Worm (Caenorhabditis elegans) whole organism, L3 larva: Measurements from ENCODE around the gene W07G4.7.

Source experiments
- R02D3.7 ChIP-seq: fragments of 150-350 bp; optimal IDR thresholded peaks from 2 replicates; lab custom pipeline; 2014; ENCODE audit warnings: missing biosample characterization, missing genetic modification characterization
- ZK546.5 ChIP-seq: sonication (generic microtip); optimal IDR thresholded peaks from 2 replicates; lab custom pipeline; 2017; ENCODE audit warnings: missing biosample characterization, missing genetic modification characterization
- ama-1 ChIP-seq: fragments of 150-350 bp; optimal IDR thresholded peaks from 2 replicates; lab custom pipeline; 2018
- ceh-28 ChIP-seq: fragments of 150-350 bp; optimal IDR thresholded peaks from 2 replicates; lab custom pipeline; 2014; ENCODE audit warnings: missing biosample characterization, missing genetic modification reagents, missing genetic modification characterization
- ceh-82 ChIP-seq: fragments of 150-350 bp; optimal IDR thresholded peaks from 2 replicates; lab custom pipeline; 2014; ENCODE audit warnings: missing biosample characterization, missing genetic modification characterization
- ceh-9 ChIP-seq: sonication (generic microtip); optimal IDR thresholded peaks from 2 replicates; lab custom pipeline; 2018; ENCODE audit warnings: missing biosample characterization, missing genetic modification characterization
- daf-12 ChIP-seq: fragments of 150-350 bp; optimal IDR thresholded peaks from 2 replicates; lab custom pipeline; 2014; ENCODE audit warnings: missing biosample characterization, missing genetic modification reagents, missing genetic modification characterization
- egl-27 ChIP-seq: sonication (generic microtip); optimal IDR thresholded peaks from 4 replicates; lab custom pipeline; 2017; ENCODE audit warnings: missing biosample characterization, missing genetic modification reagents, missing genetic modification characterization
- egl-5 ChIP-seq: fragments of 150-350 bp; optimal IDR thresholded peaks from 2 replicates; lab custom pipeline; 2017; ENCODE audit warnings: missing biosample characterization, missing genetic modification reagents, missing genetic modification characterization, inconsistent platforms
- elt-1 ChIP-seq: fragments of 150-350 bp; optimal IDR thresholded peaks from 2 replicates; lab custom pipeline; 2014; ENCODE audit warnings: missing biosample characterization, missing genetic modification characterization
- elt-2 ChIP-seq: sonication (generic microtip); optimal IDR thresholded peaks from 2 replicates; lab custom pipeline; 2016; ENCODE audit warnings: missing genetic modification reagents, mild to moderate bottlenecking, missing genetic modification characterization, missing compliant biosample characterization
- elt-3 ChIP-seq, 3 experiments: fragments of 150-350 bp in 1 of 3; sonication (generic microtip) in 2 of 3; optimal IDR thresholded peaks; 2 replicates in 2 of 3; 4 replicates in 1 of 3; lab custom pipeline; 2014 to 2017; ENCODE audit warnings: missing biosample characterization in 3 of 3, missing genetic modification characterization in 3 of 3
- eor-1 ChIP-seq, 2 experiments: fragments of 150-350 bp; optimal IDR thresholded peaks; 2 replicates each; lab custom pipeline; 2014 to 2018; ENCODE audit warnings: missing biosample characterization in 2 of 2, missing genetic modification characterization in 2 of 2
- fkh-10 ChIP-seq: sonication (generic microtip); optimal IDR thresholded peaks from 2 replicates; lab custom pipeline; 2017; ENCODE audit warnings: missing biosample characterization, missing genetic modification reagents, missing genetic modification characterization
- fkh-2 ChIP-seq: fragments of 150-350 bp; optimal IDR thresholded peaks from 2 replicates; lab custom pipeline; 2014; ENCODE audit warnings: missing biosample characterization, missing genetic modification reagents, missing genetic modification characterization
- fos-1 ChIP-seq: fragments of 150-350 bp; optimal IDR thresholded peaks from 2 replicates; lab custom pipeline; 2014; ENCODE audit warnings: missing biosample characterization, missing genetic modification characterization
- hmg-11 ChIP-seq: sonication (generic microtip); optimal IDR thresholded peaks from 2 replicates; lab custom pipeline; 2016; ENCODE audit warnings: missing genetic modification characterization, missing compliant biosample characterization
- jun-1 ChIP-seq: fragments of 150-350 bp; optimal IDR thresholded peaks from 2 replicates; lab custom pipeline; 2014; ENCODE audit warnings: missing biosample characterization, missing genetic modification reagents, missing genetic modification characterization
- nfya-1 ChIP-seq: sonication (generic microtip); optimal IDR thresholded peaks from 2 replicates; lab custom pipeline; 2017; ENCODE audit warnings: missing genetic modification characterization, mild to moderate bottlenecking, missing compliant biosample characterization, antibody characterized with exemption, moderate library complexity; ENCODE audit not compliant: insufficient read depth
- nhr-11 ChIP-seq: fragments of 150-350 bp; optimal IDR thresholded peaks from 2 replicates; lab custom pipeline; 2014; ENCODE audit warnings: missing biosample characterization, missing genetic modification characterization
- nhr-12 ChIP-seq: fragments of 150-350 bp; optimal IDR thresholded peaks from 2 replicates; lab custom pipeline; 2014; ENCODE audit warnings: missing biosample characterization, missing genetic modification characterization
- nhr-23 ChIP-seq: fragments of 150-350 bp; optimal IDR thresholded peaks from 2 replicates; lab custom pipeline; 2014; ENCODE audit warnings: missing biosample characterization, missing genetic modification reagents, missing genetic modification characterization
- nhr-25 ChIP-seq: sonication (generic microtip); optimal IDR thresholded peaks from 2 replicates; lab custom pipeline; 2017; ENCODE audit warnings: missing biosample characterization, missing genetic modification characterization
- nhr-43 ChIP-seq: sonication (generic microtip); optimal IDR thresholded peaks from 2 replicates; lab custom pipeline; 2016; ENCODE audit warnings: mild to moderate bottlenecking, missing genetic modification characterization, missing compliant biosample characterization; ENCODE audit not compliant: poor library complexity, severe bottlenecking
- nhr-67 ChIP-seq: fragments of 150-350 bp; optimal IDR thresholded peaks from 2 replicates; lab custom pipeline; 2014; ENCODE audit warnings: missing biosample characterization, missing genetic modification characterization
- nhr-76 ChIP-seq: fragments of 150-350 bp; sonication (generic microtip); optimal IDR thresholded peaks from 5 replicates; lab custom pipeline; 2014; ENCODE audit warnings: missing biosample characterization, missing genetic modification characterization
- nhr-77 ChIP-seq: fragments of 150-350 bp; optimal IDR thresholded peaks from 2 replicates; lab custom pipeline; 2014; ENCODE audit warnings: missing biosample characterization, missing genetic modification characterization
- pha-4 ChIP-seq: fragments of 150-350 bp; optimal IDR thresholded peaks from 2 replicates; lab custom pipeline; 2014; ENCODE audit warnings: missing biosample characterization, missing genetic modification reagents, missing genetic modification characterization
- sea-2 ChIP-seq: fragments of 150-350 bp; sonication (generic microtip); optimal IDR thresholded peaks from 4 replicates; lab custom pipeline; 2014; ENCODE audit warnings: missing biosample characterization, missing genetic modification reagents, missing genetic modification characterization
- tbx-2 ChIP-seq: sonication (generic microtip); optimal IDR thresholded peaks from 2 replicates; lab custom pipeline; 2016; ENCODE audit warnings: mild to moderate bottlenecking, missing genetic modification characterization, missing compliant biosample characterization
- unc-39 ChIP-seq: sonication (generic microtip); optimal IDR thresholded peaks from 4 replicates; lab custom pipeline; 2017; ENCODE audit warnings: missing biosample characterization, missing genetic modification characterization
- unc-62 ChIP-seq: fragments of 150-350 bp; sonication (generic microtip); optimal IDR thresholded peaks from 4 replicates; lab custom pipeline; 2014; ENCODE audit warnings: missing biosample characterization, missing genetic modification reagents, missing genetic modification characterization
- zag-1 ChIP-seq: fragments of 150-350 bp; optimal IDR thresholded peaks from 2 replicates; lab custom pipeline; 2014; ENCODE audit warnings: missing biosample characterization, missing genetic modification characterization

Gene W07G4.7

DNA sequence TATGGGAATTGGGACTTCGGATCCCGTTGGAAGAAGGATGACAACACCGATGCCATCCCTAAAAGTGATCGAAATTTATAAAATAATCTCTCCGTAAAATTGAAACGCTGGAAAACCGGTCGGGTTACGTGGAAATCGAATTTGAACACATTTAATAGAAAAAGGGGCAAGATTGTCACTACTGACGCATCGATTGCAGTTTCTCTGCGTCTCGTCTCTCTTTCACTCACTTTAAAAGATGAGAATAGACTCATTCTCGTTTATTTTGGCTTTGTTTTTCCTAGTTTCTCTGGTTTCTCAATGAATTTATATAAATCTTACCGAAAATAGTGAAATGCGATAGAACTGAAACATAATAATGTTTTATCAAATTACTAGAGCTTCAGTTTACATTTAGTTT lies 7.2 kb upstream of the W07G4.7 start, which contains the start of gene scyl-1 (continued):
- TF ChIP-seq ceh-9 (tag; lab: Kevin White, UChicago) (no peak), fkh-2 (no peak), fos-1 (tag; lab: Kevin White, UChicago) (no peak), nfya-1 (peak; percentile 74), unc-39 (tag; lab: Kevin White, UChicago) (no peak), ceh-28 (peak; percentile 62), eor-1 (tag; optimal IDR thresholded peaks at IDR 0.05; lab: Kevin White, UChicago) (no peak), daf-12 (no peak), tbx-2 (tag; lab: Kevin White, UChicago) (peak; percentile 48), nhr-23 (peak; percentile 94), nhr-12 (no peak), nhr-77 (tag; lab: Kevin White, UChicago) (peak; percentile 1)
- TF ChIP-seq, all 47 proteins: peak for 19

DNA sequence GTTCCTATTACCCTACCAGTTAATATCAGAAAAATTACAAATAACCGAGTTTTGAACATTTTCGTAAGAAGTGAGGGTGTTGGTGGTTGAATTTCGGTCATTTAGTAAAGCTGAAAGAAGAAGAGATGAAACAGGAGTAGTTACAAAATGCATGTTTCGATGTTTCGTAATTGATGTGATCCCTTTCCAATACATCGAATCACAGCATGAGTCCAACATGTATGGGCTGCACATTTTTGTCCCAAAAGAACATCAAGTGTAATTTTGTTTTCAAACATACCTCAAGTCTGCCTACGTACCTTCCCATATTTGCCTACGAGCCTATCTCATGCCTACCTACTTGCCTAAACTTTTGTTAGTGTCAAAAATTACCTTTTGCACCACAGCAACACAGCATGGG lies 2.0 kb upstream of the W07G4.7 start, which contains the start of gene W07G4.2:
W07G4.2 (minus strand) TSS at position 101 of the 400 bp plus-strand sequence.
- no peak for TF ChIP-seq zag-1 (tag; lab: Kevin White, UChicago)
- no peak for TF ChIP-seq nhr-25 (tag; lab: Kevin White, UChicago)
- TF ChIP-seq sea-2 (GFP tag; lab: Kevin White, UChicago), result no peak
- no peak for TF ChIP-seq fkh-2
- no peak for TF ChIP-seq nhr-11 (tag; lab: Kevin White, UChicago)
- TF ChIP-seq nhr-23, result no peak
- TF ChIP-seq ama-1 (lab: Kevin White, UChicago), result no peak

DNA sequence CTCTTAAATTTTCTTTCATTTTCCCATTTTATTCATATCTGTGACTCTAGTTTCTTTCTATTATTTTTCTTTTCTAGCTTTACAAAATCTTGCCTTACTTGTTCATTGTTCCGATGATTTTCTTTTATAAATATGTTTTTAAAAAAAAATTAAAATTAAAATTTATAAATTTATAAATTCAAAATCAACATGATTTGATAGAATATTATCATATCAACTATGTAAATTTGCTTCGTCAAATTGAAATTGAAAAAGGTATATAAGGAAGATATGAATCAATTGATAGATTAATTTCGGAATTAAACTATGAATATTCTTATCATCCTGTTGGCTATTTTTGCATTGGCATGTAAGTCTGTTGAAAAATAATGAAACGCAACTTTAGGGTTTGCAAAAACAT lies 1.3 kb downstream of the W07G4.7 start, which contains the start of gene W07G4.1:
W07G4.1 (plus strand) TSS at position 301 of the 400 bp plus-strand sequence.
- TF ChIP-seq zag-1 (tag; lab: Kevin White, UChicago) (no peak), egl-27 (tag; lab: Kevin White, UChicago) (no peak), unc-62 (GFP tag; lab: Kevin White, UChicago) (no peak), eor-1 (tag; optimal IDR thresholded peaks at IDR 0.05; lab: Kevin White, UChicago) (no peak), egl-5 (no peak), elt-1 (tag; lab: Kevin White, UChicago) (no peak), nfya-1 (no peak), elt-2 (tag; lab: Kevin White, UChicago) (no peak), nhr-23 (no peak), nhr-12 (no peak), R02D3.7 (no peak), fkh-10 (no peak)
- TF ChIP-seq, all 47 proteins: peak for 0

DNA sequence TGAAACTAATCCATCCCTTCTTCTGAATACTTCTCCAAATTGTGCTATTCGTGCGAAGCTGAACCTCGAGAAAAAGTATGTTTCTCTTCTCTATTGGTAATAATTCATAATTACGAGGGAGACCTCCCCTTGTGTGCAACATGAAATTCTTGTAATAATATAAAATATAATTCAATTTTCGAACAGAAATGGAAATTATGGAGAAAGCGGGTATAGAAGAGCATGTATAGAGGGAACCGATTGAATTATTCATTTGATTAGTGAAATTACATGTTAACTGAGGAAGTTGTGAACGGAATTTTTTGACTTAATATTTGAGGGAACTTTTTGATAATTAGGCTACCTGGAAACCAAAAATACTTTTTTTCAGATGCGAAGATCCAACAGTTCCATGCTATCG lies 5.6 kb downstream of the W07G4.7 start:
- no peak for TF ChIP-seq ceh-9 (tag; lab: Kevin White, UChicago)
- TF ChIP-seq nhr-67 (tag; lab: Kevin White, UChicago), result no peak
- TF ChIP-seq fkh-10, result peak; percentile 13
- TF ChIP-seq eor-1 (tag; optimal IDR thresholded peaks at IDR 0.05; lab: Kevin White, UChicago), result no peak
- TF ChIP-seq fos-1 (tag; lab: Kevin White, UChicago), result no peak
- TF ChIP-seq, all 47 proteins: peak for 1

- TF ChIP-seq elt-2 (tag; lab: Kevin White, UChicago), result peak; percentile 17
- TF ChIP-seq elt-1 (tag; lab: Kevin White, UChicago), result no peak
Observed at ce11 chrV:13026631-13027299, 7.7 kb downstream of the W07G4.7 start.

- no peak for TF ChIP-seq ceh-9 (tag; lab: Kevin White, UChicago)
- no peak for TF ChIP-seq ceh-82 (tag; lab: Kevin White, UChicago)
- TF ChIP-seq pha-4 (tag; lab: Kevin White, UChicago), result no peak
- no peak for TF ChIP-seq zag-1 (tag; lab: Kevin White, UChicago)
- no peak for TF ChIP-seq eor-1 (tag; optimal IDR thresholded peaks at IDR 0.05; lab: Kevin White, UChicago)
- TF ChIP-seq nhr-23, result no peak
- no peak for TF ChIP-seq daf-12
- TF ChIP-seq fos-1 (tag; lab: Kevin White, UChicago), result no peak
Observed at ce11 chrV:13025283-13025682, 9.2 kb downstream of the W07G4.7 start.

DNA sequence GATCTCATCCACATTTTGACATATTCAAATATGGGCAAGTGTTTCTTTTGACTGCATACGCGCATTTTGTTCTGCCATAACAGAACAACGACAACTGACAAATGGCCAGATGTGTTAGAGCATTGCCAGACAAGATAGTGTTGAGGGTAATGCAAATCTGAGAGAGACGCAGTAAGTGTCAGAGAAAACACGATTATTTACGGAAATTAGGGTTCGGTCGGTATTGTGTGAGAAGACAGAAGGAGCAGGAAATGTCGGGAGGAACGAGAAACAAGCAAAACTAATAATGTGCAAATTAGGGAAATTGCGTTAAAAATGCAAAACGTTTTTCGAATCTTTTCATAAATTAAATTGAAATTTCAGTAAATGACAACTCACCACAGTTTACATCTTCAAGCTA lies 10.0 kb downstream of the W07G4.7 start:
- no peak for TF ChIP-seq nhr-76 (tag; lab: Kevin White, UChicago)
- no peak for TF ChIP-seq ceh-82 (tag; lab: Kevin White, UChicago)
- TF ChIP-seq hmg-11 (tag; lab: Kevin White, UChicago), result no peak
- no peak for TF ChIP-seq sea-2 (GFP tag; lab: Kevin White, UChicago)
- no peak for TF ChIP-seq ZK546.5 (tag; lab: Kevin White, UChicago)
- no peak for TF ChIP-seq nhr-23
- TF ChIP-seq pha-4 (tag; lab: Kevin White, UChicago), result no peak
- TF ChIP-seq fos-1 (tag; lab: Kevin White, UChicago), result no peak
- TF ChIP-seq elt-3 (tag; optimal IDR thresholded peaks at IDR 0.05; lab: Kevin White, UChicago), result no peak
- TF ChIP-seq nhr-12, result no peak
- TF ChIP-seq jun-1, result no peak
- TF ChIP-seq egl-5, result no peak
- no peak for TF ChIP-seq nhr-43
